Fruit fly (Drosophila melanogaster) S2 (cell line): ENCODE measurements around the gene CG13933.

Experiments
- CG8478 ChIP-seq: fragments of >200 bp; optimal IDR thresholded peaks from 2 replicates; lab custom pipeline; 2018
- CTCF ChIP-seq, 2 experiments: fragments of >200 bp; optimal IDR thresholded peaks; 2 replicates each; lab custom pipeline; 2018

- TF ChIP-seq CTCF (optimal IDR thresholded peaks at IDR 0.05; lab: Kevin White, UChicago): no peak
- no peak for TF ChIP-seq CG8478
Observed at dm6 chr3L:1723053-1723452, 51.9 kb downstream of the CG13933 start, which contains the start of gene CG18171.
